Fruit fly (Drosophila melanogaster): ENCODE results near the gene CG33322.
A peak's percentile ranks its signal among the peaks of the same experiment; 100 is the strongest.

Gene CG33322

dm6 chr2L:20780768-20781167, 35.3 kb downstream of the CG33322 start (continued):
- TF ChIP-seq CG14965 (GFP tag; optimal IDR thresholded peaks at IDR 0.05; ENCODE audit: borderline replicate concordance) (peak; percentile 59), CG6254 (GFP tag; optimal IDR thresholded peaks at IDR 0.05) (peak; percentile 29), CG4730 (GFP tag; IDR thresholded peaks at IDR 0.05) (no peak), dimm (GFP tag; IDR thresholded peaks at IDR 0.05) (no peak), dm (GFP tag; optimal IDR thresholded peaks at IDR 0.05) (no peak), CG17612 (GFP tag; IDR thresholded peaks at IDR 0.05) (0 out of 2 replicates have a peak, but pooled peaks have one; percentile 11), Abd-B (GFP tag; optimal IDR thresholded peaks at IDR 0.05) (no peak), run (tag; optimal IDR thresholded peaks at IDR 0.05) (peak; percentile 11), p53 (GFP tag; optimal IDR thresholded peaks at IDR 0.05) (peak; percentile 31), salm (tag; optimal IDR thresholded peaks at IDR 0.05) (peak; percentile 51), Tbp (GFP tag; optimal IDR thresholded peaks at IDR 0.05) (no peak), fd102C (GFP tag; optimal IDR thresholded peaks at IDR 0.05) (peak; percentile 95), lbe (GFP tag; optimal IDR thresholded peaks at IDR 0.05) (peak; percentile 14), ssp (GFP tag; IDR thresholded peaks at IDR 0.05) (no peak), D (optimal IDR thresholded peaks at IDR 0.05) (no peak), D (GFP tag; optimal IDR thresholded peaks at IDR 0.05) (peak; percentile 61), bbx (GFP tag; IDR thresholded peaks at IDR 0.05; ENCODE audit: partially characterized antibody) (no peak), CG3281 (GFP tag; optimal IDR thresholded peaks at IDR 0.05) (peak; percentile 70), Nf-YC (tag; optimal IDR thresholded peaks at IDR 0.05) (peak; percentile 20), HLH54F (GFP tag; optimal IDR thresholded peaks at IDR 0.05) (peak; percentile 1), Lhr (GFP tag; optimal IDR thresholded peaks at IDR 0.05) (peak; percentile 35), CG16815 (GFP tag; optimal IDR thresholded peaks at IDR 0.05) (no peak), CG10267 (tag; optimal IDR thresholded peaks at IDR 0.05) (peak; percentile 16), CG43689 (GFP tag; IDR thresholded peaks at IDR 0.05) (no peak), CG10209 (GFP tag; optimal IDR thresholded peaks at IDR 0.05) (peak; percentile 81), dpn (GFP tag; optimal IDR thresholded peaks at IDR 0.05) (peak; percentile 7 to 46), Sin3A (optimal IDR thresholded peaks at IDR 0.05) (no peak), TFAM (GFP tag; optimal IDR thresholded peaks at IDR 0.05) (peak; percentile 29), CG31224 (GFP tag; IDR thresholded peaks at IDR 0.05) (no peak), CG8765 (GFP tag; IDR thresholded peaks at IDR 0.05) (no peak), slou (GFP tag; optimal IDR thresholded peaks at IDR 0.05) (no peak), MBD-R2 (GFP tag; IDR thresholded peaks at IDR 0.05) (peak; percentile 20; the same call in 1 of the 2 replicates), Mad (GFP tag; optimal IDR thresholded peaks at IDR 0.05) (peak; percentile 23), CG9817 (tag; optimal IDR thresholded peaks at IDR 0.05) (peak; percentile 9), CG11723 (GFP tag; optimal IDR thresholded peaks at IDR 0.05) (peak; percentile 66), CG11093 (GFP tag; IDR thresholded peaks at IDR 0.05) (no peak), CG1602 (GFP tag; optimal IDR thresholded peaks at IDR 0.05) (peak; percentile 13), CG12659 (GFP tag; optimal IDR thresholded peaks at IDR 0.05) (peak; percentile 52), twi (tag; optimal IDR thresholded peaks at IDR 0.05) (peak; percentile 65), CG9727 (GFP tag; optimal IDR thresholded peaks at IDR 0.05) (peak; percentile 87), CG15269 (tag; optimal IDR thresholded peaks at IDR 0.05) (peak; percentile 57), CG6683 (GFP tag; optimal IDR thresholded peaks at IDR 0.05) (peak; percentile 65), vfl (GFP tag; optimal IDR thresholded peaks at IDR 0.05) (no peak), trem (tag; optimal IDR thresholded peaks at IDR 0.05) (no peak), CG16813 (GFP tag; IDR thresholded peaks at IDR 0.05; ENCODE audit: partially characterized antibody) (no peak), CG17186 (GFP tag; optimal IDR thresholded peaks at IDR 0.05) (no peak), CG1792 (GFP tag; optimal IDR thresholded peaks at IDR 0.05) (peak; percentile 59), CG4282 (GFP tag; optimal IDR thresholded peaks at IDR 0.05) (peak; percentile 3), Doc2 (GFP tag; IDR thresholded peaks at IDR 0.05) (no peak), CG8478 (optimal IDR thresholded peaks at IDR 0.05) (no peak), NFAT (GFP tag; IDR thresholded peaks at IDR 0.05) (peak; percentile 42; the same call in 1 of the 2 replicates), amos (GFP tag; IDR thresholded peaks at IDR 0.05; ENCODE audit: partially characterized antibody) (no peak)

Measured in whole organism, embryonic.